Worm (Caenorhabditis elegans): ENCODE measurements around the gene fmil-1.

ce11 chrIV:3710737-3711136, 42.2 kb upstream of the fmil-1 start:
- TF ChIP-seq ztf-16 (tag; optimal IDR thresholded peaks at IDR 0.05) (no peak), dmd-4 (tag; optimal IDR thresholded peaks at IDR 0.05; ENCODE audit: borderline replicate concordance) (no peak), elt-2 (tag; optimal IDR thresholded peaks at IDR 0.05) (no peak), ama-1 (optimal IDR thresholded peaks at IDR 0.05) (no peak), ets-4 (tag; optimal IDR thresholded peaks at IDR 0.05) (no peak)
